Worm (Caenorhabditis elegans): ENCODE data around the gene F09F9.5.

ce11 chrX:4085489-4085888 lies 32.2 kb upstream of the F09F9.5 start:
- TF ChIP-seq ces-1 (GFP tag; optimal IDR thresholded peaks at IDR 0.05) (no peak), fos-1 (tag; optimal IDR thresholded peaks at IDR 0.05) (no peak), alr-1 (tag; optimal IDR thresholded peaks at IDR 0.05; ENCODE audit: borderline replicate concordance) (no peak), fkh-10 (GFP tag; optimal IDR thresholded peaks at IDR 0.05) (no peak), skn-1 (tag; optimal IDR thresholded peaks at IDR 0.05) (no peak), unc-130 (tag; optimal IDR thresholded peaks at IDR 0.05) (no peak), nhr-28 (tag; optimal IDR thresholded peaks at IDR 0.05) (no peak), elt-2 (tag; optimal IDR thresholded peaks at IDR 0.05) (no peak), pqm-1 (tag; optimal IDR thresholded peaks at IDR 0.05) (no peak), efl-1 (optimal IDR thresholded peaks at IDR 0.05) (no peak), efl-1 (GFP tag; optimal IDR thresholded peaks at IDR 0.05 in 1 of 2) (no peak), grh-1 (GFP tag; IDR thresholded peaks at IDR 0.05) (no peak), isw-1 (GFP tag; IDR thresholded peaks at IDR 0.05) (no peak), ama-1 (optimal IDR thresholded peaks at IDR 0.05) (no peak), snpc-4 (tag; optimal IDR thresholded peaks at IDR 0.05) (no peak)

Measured in whole organism, L1 larva.